Fruit fly (Drosophila melanogaster): ENCODE data around the gene CG14443.

Gene CG14443

dm6 chrX:6615476-6615875 lies 18.3 kb upstream of the CG14443 start (continued):
- TF ChIP-seq jumu (GFP tag; optimal IDR thresholded peaks at IDR 0.05) (peak; percentile 66), CG1647 (GFP tag; optimal IDR thresholded peaks at IDR 0.05) (no peak), CG8388 (GFP tag; optimal IDR thresholded peaks at IDR 0.05) (peak; percentile 41), CG9817 (tag; optimal IDR thresholded peaks at IDR 0.05) (no peak), CG7372 (GFP tag; IDR thresholded peaks at IDR 0.05) (no peak), CG6689 (GFP tag; IDR thresholded peaks at IDR 0.05) (peak; percentile 74), Asciz (GFP tag; optimal IDR thresholded peaks at IDR 0.05) (peak; percentile 25), CG18262 (tag; optimal IDR thresholded peaks at IDR 0.05) (peak; percentile 67), CG8359 (GFP tag; optimal IDR thresholded peaks at IDR 0.05; ENCODE audit: borderline replicate concordance) (no peak), oc (tag; optimal IDR thresholded peaks at IDR 0.05) (peak; percentile 21), CG2678 (tag; optimal IDR thresholded peaks at IDR 0.05) (peak; percentile 68), CG12236 (GFP tag; optimal IDR thresholded peaks at IDR 0.05) (no peak), Antp (GFP tag; optimal IDR thresholded peaks at IDR 0.05) (peak; percentile 71), kni (GFP tag; optimal IDR thresholded peaks at IDR 0.05) (no peak), CG13424 (tag; optimal IDR thresholded peaks at IDR 0.05) (peak; percentile 36), Bgb (GFP tag; IDR thresholded peaks at IDR 0.05; ENCODE audit: partially characterized antibody) (no peak), HHEX (GFP tag; optimal IDR thresholded peaks at IDR 0.05) (no peak), CG3726 (GFP tag; IDR thresholded peaks at IDR 0.05) (no peak), dan (GFP tag; IDR thresholded peaks at IDR 0.05) (no peak; the same call in 1 of the 2 replicates), CG11723 (GFP tag; optimal IDR thresholded peaks at IDR 0.05) (no peak), az2 (GFP tag; optimal IDR thresholded peaks at IDR 0.05) (peak; percentile 52), CG13894 (tag; optimal IDR thresholded peaks at IDR 0.05) (no peak), Kr (GFP tag; optimal IDR thresholded peaks at IDR 0.05) (no peak), hth (optimal IDR thresholded peaks at IDR 0.05) (no peak), CG1024 (GFP tag; IDR thresholded peaks at IDR 0.05) (peak; percentile 43; the same call in 1 of the 2 replicates), CG13287 (GFP tag; IDR thresholded peaks at IDR 0.05; ENCODE audit: partially characterized antibody) (no peak), GATAe (GFP tag; conservative IDR thresholded peaks at IDR 0.05) (no peak), klu (GFP tag; IDR thresholded peaks at IDR 0.05) (0 out of 2 replicates have a peak, but pooled peaks have one; percentile 9), gem (tag; optimal IDR thresholded peaks at IDR 0.05) (peak; percentile 61), fru (optimal IDR thresholded peaks at IDR 0.05) (no peak), Dref (GFP tag; IDR thresholded peaks at IDR 0.05) (no peak), sc (optimal IDR thresholded peaks at IDR 0.05) (no peak), sc (GFP tag; optimal IDR thresholded peaks at IDR 0.05) (peak; percentile 25), CG11247 (GFP tag; IDR thresholded peaks at IDR 0.05) (peak; percentile 37; the same call in 1 of the 2 replicates), Ssrp (tag; optimal IDR thresholded peaks at IDR 0.05) (peak; percentile 75), mam (GFP tag; optimal IDR thresholded peaks at IDR 0.05) (peak; percentile 46), B-H2 (GFP tag; optimal IDR thresholded peaks at IDR 0.05) (no peak), CHES-1-like (GFP tag; optimal IDR thresholded peaks at IDR 0.05) (no peak), Meics (GFP tag; optimal IDR thresholded peaks at IDR 0.05) (no peak), h (optimal IDR thresholded peaks at IDR 0.05) (no peak), CG8944 (GFP tag; optimal IDR thresholded peaks at IDR 0.05) (peak; percentile 36), wek (GFP tag; optimal IDR thresholded peaks at IDR 0.05) (no peak), Deaf1 (tag; optimal IDR thresholded peaks at IDR 0.05) (no peak), CG17359 (tag; optimal IDR thresholded peaks at IDR 0.05) (peak; percentile 57), CG12071 (GFP tag; optimal IDR thresholded peaks at IDR 0.05) (no peak), H2.0 (GFP tag; IDR thresholded peaks at IDR 0.05) (peak; percentile 37; the same call in 1 of the 2 replicates), Bdp1 (GFP tag; optimal IDR thresholded peaks at IDR 0.05) (no peak), CG11695 (GFP tag; IDR thresholded peaks at IDR 0.05) (no peak), CG16813 (GFP tag; IDR thresholded peaks at IDR 0.05; ENCODE audit: partially characterized antibody) (no peak), CG1832 (GFP tag; optimal IDR thresholded peaks at IDR 0.05) (no peak), Lpt (GFP tag; optimal IDR thresholded peaks at IDR 0.05) (no peak), ATbp (GFP tag; optimal IDR thresholded peaks at IDR 0.05) (peak; percentile 36)

All from whole organism, embryonic.